Worm (Caenorhabditis elegans) whole organism, late embryonic: ENCODE measurements around the gene C34D10.5.

Source experiments
- K09A11.1 ChIP-seq: sonication (generic microtip); optimal IDR thresholded peaks from 2 replicates; lab custom pipeline; 2017; ENCODE audit warnings: antibody characterized with exemption, mild to moderate bottlenecking, missing genetic modification characterization, missing compliant biosample characterization; ENCODE audit not compliant: insufficient read depth
- ceh-14 ChIP-seq: sonication (generic microtip); optimal IDR thresholded peaks from 2 replicates; lab custom pipeline; 2016; ENCODE audit warnings: missing genotype, missing genetic modification characterization, missing compliant biosample characterization
- dve-1 ChIP-seq: sonication (generic microtip); optimal IDR thresholded peaks from 2 replicates; lab custom pipeline; 2017; ENCODE audit warnings: antibody characterized with exemption, mild to moderate bottlenecking, missing genetic modification characterization, missing compliant biosample characterization
- elt-4 ChIP-seq: sonication (generic microtip); optimal IDR thresholded peaks from 2 replicates; lab custom pipeline; 2016; ENCODE audit warnings: missing genetic modification characterization, missing compliant biosample characterization
- ets-4 ChIP-seq: sonication (generic microtip); optimal IDR thresholded peaks from 2 replicates; lab custom pipeline; 2016; ENCODE audit warnings: missing genetic modification characterization, missing compliant biosample characterization
- lim-6 ChIP-seq: sonication (generic microtip); optimal IDR thresholded peaks from 2 replicates; lab custom pipeline; 2016; ENCODE audit warnings: missing genetic modification characterization, missing compliant biosample characterization
- pag-3 ChIP-seq: sonication (generic microtip); optimal IDR thresholded peaks from 2 replicates; lab custom pipeline; 2016; ENCODE audit warnings: missing compliant biosample characterization, missing genetic modification characterization, borderline replicate concordance
- pax-1 ChIP-seq: fragments of 150-350 bp; optimal IDR thresholded peaks from 2 replicates; lab custom pipeline; 2014; ENCODE audit warnings: missing biosample characterization, missing genetic modification characterization
- pqm-1 ChIP-seq: sonication (generic microtip); optimal IDR thresholded peaks from 2 replicates; lab custom pipeline; 2016; ENCODE audit warnings: missing genetic modification characterization, missing compliant biosample characterization
- rnt-1 ChIP-seq: sonication (generic microtip); optimal IDR thresholded peaks from 2 replicates; lab custom pipeline; 2016; ENCODE audit warnings: missing genetic modification characterization, missing compliant biosample characterization
- unc-55 ChIP-seq: sonication (generic microtip); optimal IDR thresholded peaks from 2 replicates; lab custom pipeline; 2017; ENCODE audit warnings: missing biosample characterization, missing genetic modification reagents, missing genetic modification characterization
- zip-5 ChIP-seq: sonication (generic microtip); optimal IDR thresholded peaks from 2 replicates; lab custom pipeline; 2016; ENCODE audit warnings: missing genetic modification characterization, missing compliant biosample characterization

ce11 chrX:8059999-8060398, 42.2 kb downstream of the C34D10.5 start:
- TF ChIP-seq zip-5 (tag; lab: Kevin White, UChicago) (no peak), ets-4 (no peak), lim-6 (tag; lab: Kevin White, UChicago) (no peak), K09A11.1 (no peak), pqm-1 (tag; lab: Kevin White, UChicago) (no peak), dve-1 (tag; lab: Kevin White, UChicago) (no peak), ceh-14 (no peak), pax-1 (tag; lab: Kevin White, UChicago) (no peak), rnt-1 (tag; lab: Kevin White, UChicago) (no peak), unc-55 (no peak), elt-4 (tag; lab: Kevin White, UChicago) (no peak), pag-3 (tag; lab: Kevin White, UChicago) (no peak)
